Worm (Caenorhabditis elegans) whole organism, L4/young adult: ENCODE results near the gene ife-3.

Source experiments
- dao-5 ChIP-seq: sonication (generic microtip); optimal IDR thresholded peaks from 2 replicates; lab custom pipeline; 2016; ENCODE audit warnings: missing genotype, missing genetic modification characterization, moderate library complexity, missing compliant biosample characterization
- him-1 ChIP-seq: sonication (generic microtip); optimal IDR thresholded peaks from 2 replicates; lab custom pipeline; 2016; ENCODE audit warnings: missing genotype, missing genetic modification reagents, missing genetic modification characterization, missing compliant biosample characterization

DNA sequence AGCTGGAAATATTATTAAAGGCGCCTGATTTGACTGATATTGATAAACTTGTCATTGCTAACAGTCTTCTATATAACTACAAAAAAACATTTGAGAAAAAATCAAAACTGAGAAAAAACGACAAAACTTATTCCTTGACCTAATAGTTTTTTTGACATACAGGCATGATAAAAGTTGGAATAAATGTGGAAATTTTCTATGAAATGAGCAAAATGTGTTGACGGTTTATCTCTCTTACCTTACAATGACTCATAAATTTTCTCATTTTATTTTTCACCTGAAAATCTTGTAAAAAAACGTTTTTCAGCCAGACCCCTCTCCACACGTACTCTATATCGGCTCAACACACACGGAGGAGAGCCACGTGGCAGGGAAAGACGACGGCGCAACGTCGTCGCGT lies 12.9 kb upstream of the ife-3 start, which contains the start of gene egl-8:
- TF ChIP-seq him-1 (no peak), dao-5 (no peak)
